Worm (Caenorhabditis elegans) whole organism, L3 larva: Measurements from ENCODE around the gene srz-91.

Source experiments
- R02D3.7 ChIP-seq: fragments of 150-350 bp; optimal IDR thresholded peaks from 2 replicates; lab custom pipeline; 2014; ENCODE audit warnings: missing biosample characterization, missing genetic modification characterization
- elt-3 ChIP-seq, 3 experiments: fragments of 150-350 bp in 1 of 3; sonication (generic microtip) in 2 of 3; optimal IDR thresholded peaks; 2 replicates in 2 of 3; 4 replicates in 1 of 3; lab custom pipeline; 2014 to 2017; ENCODE audit warnings: missing biosample characterization in 3 of 3, missing genetic modification characterization in 3 of 3
- ztf-11 ChIP-seq: fragments of 150-350 bp; optimal IDR thresholded peaks from 2 replicates; lab custom pipeline; 2014; ENCODE audit warnings: missing biosample characterization, missing genetic modification characterization

ce11 chrV:17565903-17566302, 42.0 kb upstream of the srz-91 start, which contains the start of gene fbxa-171:
- TF ChIP-seq R02D3.7 (tag; lab: Kevin White, UChicago) = no peak
- no peak for TF ChIP-seq elt-3 (tag; optimal IDR thresholded peaks at IDR 0.05; lab: Kevin White, UChicago)
- TF ChIP-seq ztf-11 (tag; lab: Kevin White, UChicago) = no peak
